Worm (Caenorhabditis elegans) whole organism, early embryonic: ENCODE measurements around the gene clec-129.

ENCODE experiments used
- F13C5.2 ChIP-seq: sonication (generic microtip); optimal IDR thresholded peaks from 2 replicates; lab custom pipeline; 2017; ENCODE audit warnings: mild to moderate bottlenecking, missing genetic modification characterization, inconsistent platforms, missing compliant biosample characterization
- ama-1 ChIP-seq: fragments of 150-350 bp; optimal IDR thresholded peaks from 2 replicates; lab custom pipeline; 2014
- ets-7 ChIP-seq: sonication (generic microtip); optimal IDR thresholded peaks from 2 replicates; lab custom pipeline; 2016; ENCODE audit warnings: missing genotype, missing genetic modification characterization, missing compliant biosample characterization
- pes-1 ChIP-seq: fragments of 200-800 bp; sonication (Bioruptor generic); IDR thresholded peaks from 2 replicates; pipeline ENCODE4 v1.3.6; 2022; ENCODE audit warnings: missing genetic modification reagents, missing genetic modification characterization, missing compliant biosample characterization

ce11 chrII:3527460-3527859 lies 43.8 kb upstream of the clec-129 start:
- TF ChIP-seq F13C5.2 (tag; lab: Kevin White, UChicago), result no peak
- TF ChIP-seq ets-7 (tag; lab: Kevin White, UChicago), result no peak
- no peak for TF ChIP-seq ama-1 (lab: Kevin White, UChicago)
- no peak for TF ChIP-seq pes-1 (GFP tag; lab: Robert Waterston, UW)
